Worm (Caenorhabditis elegans) whole organism, L4 larva: ENCODE data around the gene W06H8.2.

Experiments used
- F10B5.3 ChIP-seq: sonication (generic microtip); optimal IDR thresholded peaks from 2 replicates; lab custom pipeline; 2016; ENCODE audit warnings: mild to moderate bottlenecking, missing genetic modification characterization, missing compliant biosample characterization
- F44E2.7 ChIP-seq: fragments of 200-800 bp; sonication (Bioruptor generic); IDR thresholded peaks from 2 replicates; pipeline ENCODE4 v2.1.2; 2022; ENCODE audit warnings: missing genetic modification characterization, missing compliant biosample characterization
- R02D3.7 ChIP-seq: fragments of 150-350 bp; sonication (generic microtip); optimal IDR thresholded peaks from 3 replicates; lab custom pipeline; 2014; ENCODE audit warnings: missing biosample characterization, missing genetic modification characterization
- T26A8.4 ChIP-seq: fragments of 200-800 bp; sonication (Bioruptor generic); IDR thresholded peaks from 2 replicates; pipeline ENCODE4 v1.3.6; 2022; ENCODE audit warnings: missing genetic modification characterization, missing compliant biosample characterization
- Y48G9A.11 ChIP-seq: fragments of 200-800 bp; sonication (Bioruptor generic); IDR thresholded peaks from 2 replicates; pipeline ENCODE4 v1.3.6; 2022; ENCODE audit warnings: missing genetic modification reagents, missing genetic modification characterization, missing compliant biosample characterization
- Y75B8A.6 ChIP-seq: fragments of 200-800 bp; sonication (Bioruptor generic); IDR thresholded peaks from 2 replicates; pipeline ENCODE4 v1.3.6; 2022; ENCODE audit warnings: missing genetic modification reagents, missing genetic modification characterization, missing compliant biosample characterization
- ZK337.2 ChIP-seq: fragments of 200-800 bp; sonication (Bioruptor generic); IDR thresholded peaks from 2 replicates; pipeline ENCODE4 v1.3.6; 2022; ENCODE audit warnings: missing genetic modification reagents, missing genetic modification characterization, missing compliant biosample characterization
- aha-1 ChIP-seq: fragments of 150-350 bp; peaks from one replicate; lab custom pipeline; 2014; ENCODE audit warnings: missing biosample characterization, missing genetic modification characterization
- arid-1 ChIP-seq: fragments of 200-800 bp; sonication (Bioruptor generic); conservative IDR thresholded peaks from 2 replicates; pipeline ENCODE4 v1.3.6; 2022; ENCODE audit warnings: missing genetic modification reagents, missing genetic modification characterization, missing compliant biosample characterization
- ceh-20 ChIP-seq: fragments of 200-800 bp; sonication (Bioruptor generic); IDR thresholded peaks from 2 replicates; pipeline ENCODE4 v1.3.6; 2022; ENCODE audit warnings: missing genetic modification reagents, missing genetic modification characterization, missing compliant biosample characterization
- cey-2 ChIP-seq: sonication (generic microtip); optimal IDR thresholded peaks from 3 replicates; lab custom pipeline; 2017; ENCODE audit warnings: missing genetic modification characterization, mild to moderate bottlenecking, missing compliant biosample characterization, antibody characterized with exemption, borderline replicate concordance; ENCODE audit not compliant: insufficient read depth
- daf-16 ChIP-seq, 3 experiments: sonication (generic microtip); optimal IDR thresholded peaks; 2 replicates each; lab custom pipeline; 2016 to 2017; ENCODE audit warnings: missing genetic modification characterization in 3 of 3, missing genetic modification reagents in 3 of 3, mild to moderate bottlenecking in 2 of 3, missing compliant biosample characterization in 2 of 3, missing biosample characterization in 1 of 3, moderate library complexity in 1 of 3
- daf-19 ChIP-seq: fragments of 200-800 bp; sonication (Bioruptor generic); conservative IDR thresholded peaks from 2 replicates; pipeline ENCODE4 v1.3.6; 2022; ENCODE audit warnings: missing genetic modification characterization, missing compliant biosample characterization
- dmd-6 ChIP-seq: fragments of 200-800 bp; sonication (Bioruptor generic); IDR thresholded peaks from 2 replicates; pipeline ENCODE4 v1.3.6; 2022; ENCODE audit warnings: missing genetic modification reagents, missing genetic modification characterization, missing compliant biosample characterization
- dpl-1 ChIP-seq: fragments of 150-350 bp; optimal IDR thresholded peaks from 2 replicates; lab custom pipeline; 2014; ENCODE audit warnings: missing biosample characterization, missing genetic modification reagents, missing genetic modification characterization
- duxl-1 ChIP-seq: sonication (generic microtip); optimal IDR thresholded peaks from 2 replicates; lab custom pipeline; 2016; ENCODE audit warnings: mild to moderate bottlenecking, missing genetic modification characterization, moderate library complexity, missing compliant biosample characterization; ENCODE audit not compliant: poor library complexity
- egl-27 ChIP-seq: sonication (generic microtip); optimal IDR thresholded peaks from 3 replicates; lab custom pipeline; 2017; ENCODE audit warnings: missing biosample characterization, missing genetic modification reagents, missing genetic modification characterization
- egl-43 ChIP-seq: fragments of 200-800 bp; sonication (Bioruptor generic); IDR thresholded peaks from 2 replicates; pipeline ENCODE4 v1.3.6; 2022; ENCODE audit warnings: missing genetic modification reagents, missing genetic modification characterization, missing compliant biosample characterization
- fkh-10 ChIP-seq: fragments of 150-350 bp; optimal IDR thresholded peaks from 2 replicates; lab custom pipeline; 2014; ENCODE audit warnings: missing biosample characterization, missing genetic modification reagents, missing genetic modification characterization
- gei-8 ChIP-seq: fragments of 200-800 bp; sonication (Bioruptor generic); optimal IDR thresholded peaks from 2 replicates; lab custom pipeline; 2018; ENCODE audit warnings: mild to moderate bottlenecking, missing genetic modification characterization, missing compliant biosample characterization
- hlh-11 ChIP-seq: fragments of 200-800 bp; sonication (Bioruptor generic); optimal IDR thresholded peaks from 2 replicates; lab custom pipeline; 2018; ENCODE audit warnings: mild to moderate bottlenecking, missing genetic modification characterization, missing compliant biosample characterization
- hlh-30 ChIP-seq: sonication (generic microtip); optimal IDR thresholded peaks from 2 replicates; lab custom pipeline; 2017; ENCODE audit warnings: antibody characterized with exemption, mild to moderate bottlenecking, missing genetic modification characterization, missing compliant biosample characterization; ENCODE audit not compliant: insufficient read depth
- hmg-1.1 ChIP-seq: fragments of 200-800 bp; sonication (Bioruptor generic); IDR thresholded peaks from 2 replicates; pipeline ENCODE4 v1.3.6; 2022; ENCODE audit warnings: missing genetic modification reagents, missing genetic modification characterization, missing compliant biosample characterization
- lin-29 ChIP-seq: fragments of 200-800 bp; sonication (Bioruptor generic); IDR thresholded peaks from 2 replicates; pipeline ENCODE4 v1.3.6; 2022; ENCODE audit warnings: missing genetic modification reagents, missing genetic modification characterization, missing compliant biosample characterization
- lin-38 ChIP-seq: fragments of 200-800 bp; sonication (Bioruptor generic); IDR thresholded peaks from 2 replicates; pipeline ENCODE4 v1.3.6; 2022; ENCODE audit warnings: missing genetic modification reagents, missing genetic modification characterization, missing compliant biosample characterization
- lin-39 ChIP-seq: fragments of 150-350 bp; optimal IDR thresholded peaks from 2 replicates; lab custom pipeline; 2014; ENCODE audit warnings: missing biosample characterization, missing genetic modification reagents, missing genetic modification characterization
- lsy-2 ChIP-seq, 2 experiments: fragments of 150-350 bp in 1 of 2; sonication (generic microtip) in 1 of 2; optimal IDR thresholded peaks; 2 replicates each; lab custom pipeline; 2014 to 2017; ENCODE audit warnings: missing biosample characterization in 2 of 2, missing genetic modification characterization in 2 of 2
- madf-5 ChIP-seq, 2 experiments: fragments of 200-800 bp; sonication (Bioruptor generic); IDR thresholded peaks; 2 replicates each; pipeline ENCODE4 v1.3.6; 2022; ENCODE audit warnings: missing compliant biosample characterization in 2 of 2, missing genetic modification characterization in 2 of 2
- mdl-1 ChIP-seq, 2 experiments: fragments of 150-350 bp in 1 of 2; sonication (generic microtip) in 1 of 2; optimal IDR thresholded peaks; 2 replicates each; lab custom pipeline; 2014 to 2017; ENCODE audit warnings: missing biosample characterization in 2 of 2, missing genetic modification characterization in 2 of 2
- mdt-29 ChIP-seq: fragments of 200-800 bp; sonication (Bioruptor generic); IDR thresholded peaks from 2 replicates; pipeline ENCODE4 v1.3.6; 2022; ENCODE audit warnings: missing genetic modification reagents, missing genetic modification characterization, missing compliant biosample characterization
- mep-1 ChIP-seq: fragments of 150-350 bp; sonication (generic microtip); optimal IDR thresholded peaks from 3 replicates; lab custom pipeline; 2014; ENCODE audit warnings: missing biosample characterization, missing genetic modification characterization
- mxl-3 ChIP-seq: fragments of 200-800 bp; sonication (Bioruptor generic); optimal IDR thresholded peaks from 2 replicates; lab custom pipeline; 2018; ENCODE audit warnings: mild to moderate bottlenecking, missing genetic modification characterization, missing compliant biosample characterization
- nhr-10 ChIP-seq: fragments of 150-350 bp; optimal IDR thresholded peaks from 2 replicates; lab custom pipeline; 2014; ENCODE audit warnings: missing biosample characterization, missing genetic modification characterization
- nhr-25 ChIP-seq: sonication (generic microtip); optimal IDR thresholded peaks from 2 replicates; lab custom pipeline; 2017; ENCODE audit warnings: missing genetic modification characterization, mild to moderate bottlenecking, missing compliant biosample characterization, antibody characterized with exemption, moderate library complexity, borderline replicate concordance; ENCODE audit not compliant: insufficient read depth
- nhr-28 ChIP-seq: fragments of 150-350 bp; optimal IDR thresholded peaks from 2 replicates; lab custom pipeline; 2014; ENCODE audit warnings: missing biosample characterization, missing genetic modification characterization
- nhr-42 ChIP-seq: fragments of 200-800 bp; sonication (Bioruptor generic); IDR thresholded peaks from 2 replicates; pipeline ENCODE4 v1.3.6; 2022; ENCODE audit warnings: missing genetic modification characterization, missing compliant biosample characterization
- nhr-48 ChIP-seq: sonication (generic microtip); optimal IDR thresholded peaks from 2 replicates; lab custom pipeline; 2016; ENCODE audit warnings: mild to moderate bottlenecking, missing genetic modification characterization, missing compliant biosample characterization
- nhr-76 ChIP-seq: fragments of 150-350 bp; optimal IDR thresholded peaks from 2 replicates; lab custom pipeline; 2014; ENCODE audit warnings: missing biosample characterization, missing genetic modification characterization
- nhr-77 ChIP-seq: fragments of 150-350 bp; optimal IDR thresholded peaks from 2 replicates; lab custom pipeline; 2014; ENCODE audit warnings: missing biosample characterization, missing genetic modification characterization
- rbr-2 ChIP-seq: sonication (generic microtip); optimal IDR thresholded peaks from 2 replicates; lab custom pipeline; 2016; ENCODE audit warnings: missing genotype, missing genetic modification characterization, missing compliant biosample characterization
- snpc-4 ChIP-seq: fragments of 150-350 bp; optimal IDR thresholded peaks from 2 replicates; lab custom pipeline; 2014; ENCODE audit warnings: missing biosample characterization, missing genetic modification characterization
- spr-1 ChIP-seq: sonication (generic microtip); optimal IDR thresholded peaks from 2 replicates; lab custom pipeline; 2016; ENCODE audit warnings: mild to moderate bottlenecking, missing genetic modification characterization, missing compliant biosample characterization
- spr-3 ChIP-seq: fragments of 200-800 bp; sonication (Bioruptor generic); optimal IDR thresholded peaks from 2 replicates; lab custom pipeline; 2018; ENCODE audit warnings: mild to moderate bottlenecking, missing genetic modification characterization, missing compliant biosample characterization
- unc-39 ChIP-seq: sonication (generic microtip); optimal IDR thresholded peaks from 2 replicates; lab custom pipeline; 2017; ENCODE audit warnings: missing biosample characterization, missing genetic modification characterization
- unc-62 ChIP-seq, 3 experiments: fragments of 150-350 bp in 1 of 3; sonication (generic microtip); optimal IDR thresholded peaks in 2 of 3; peaks in 1 of 3; 1 replicate in 1 of 3; 2 replicates in 2 of 3; lab custom pipeline; 2014 to 2017; ENCODE audit warnings: missing biosample characterization in 3 of 3, missing genetic modification characterization in 3 of 3, missing genetic modification reagents in 3 of 3, missing genotype in 1 of 3
- zag-1 ChIP-seq: fragments of 150-350 bp; optimal IDR thresholded peaks from 2 replicates; lab custom pipeline; 2014; ENCODE audit warnings: missing biosample characterization, missing genetic modification characterization
- zfp-3 ChIP-seq: fragments of 200-800 bp; sonication (Bioruptor generic); conservative IDR thresholded peaks from 2 replicates; pipeline ENCODE4 v1.3.6; 2022; ENCODE audit warnings: missing genetic modification reagents, missing genetic modification characterization, missing compliant biosample characterization
- zip-11 ChIP-seq: fragments of 200-800 bp; sonication (Bioruptor generic); IDR thresholded peaks from 2 replicates; pipeline ENCODE4 v1.3.6; 2022; ENCODE audit warnings: missing genetic modification characterization, missing compliant biosample characterization

Gene W06H8.2

DNA sequence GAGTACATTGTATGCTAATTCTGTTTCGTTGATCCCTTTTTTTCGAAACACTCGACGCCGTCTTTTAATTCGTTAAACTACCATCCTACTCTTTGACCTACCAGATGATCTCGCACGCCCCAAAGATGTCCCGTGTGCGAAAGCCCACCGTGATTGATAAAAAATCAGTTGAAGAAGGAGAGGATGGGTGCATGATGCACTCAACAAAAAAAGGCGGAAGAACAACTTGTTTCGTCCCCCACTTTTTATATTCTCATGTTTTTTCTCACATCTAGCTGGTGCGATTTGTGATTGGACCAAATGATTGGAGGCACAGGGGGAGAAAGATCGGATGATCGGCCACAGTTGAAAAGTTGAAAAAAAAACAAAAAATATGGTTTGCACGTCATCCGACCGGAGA lies 31.8 kb downstream of the W06H8.2 start (continued):
- no peak for TF ChIP-seq snpc-4 (tag; lab: Kevin White, UChicago)
- no peak for TF ChIP-seq lin-39
- TF ChIP-seq hlh-11 (tag; lab: Kevin White, UChicago): peak; percentile 83
- TF ChIP-seq egl-27 (tag; lab: Kevin White, UChicago): no peak
- TF ChIP-seq zip-11 (GFP tag; lab: Robert Waterston, UW): no peak
- TF ChIP-seq zfp-3 (GFP tag; lab: Robert Waterston, UW): no peak
- no peak for TF ChIP-seq egl-43 (GFP tag; lab: Robert Waterston, UW)
- no peak for TF ChIP-seq unc-39 (tag; lab: Kevin White, UChicago)
- TF ChIP-seq lin-38 (GFP tag; lab: Robert Waterston, UW): no peak
- no peak for TF ChIP-seq zag-1
- no peak for TF ChIP-seq rbr-2 (tag; lab: Kevin White, UChicago)
- TF ChIP-seq nhr-25 (tag; lab: Kevin White, UChicago): no peak
- peak; percentile 86 for TF ChIP-seq dmd-6 (GFP tag; lab: Robert Waterston, UW)
- TF ChIP-seq ceh-20 (GFP tag; lab: Robert Waterston, UW): no peak; the same call in 1 of the 2 replicates
- TF ChIP-seq daf-16 (GFP tag; optimal IDR thresholded peaks at IDR 0.05; lab: Kevin White, UChicago): no peak
- peak; percentile 2 for TF ChIP-seq daf-16 (tag; optimal IDR thresholded peaks at IDR 0.05; lab: Kevin White, UChicago)
- TF ChIP-seq lin-29 (GFP tag; lab: Robert Waterston, UW): 0 out of 2 replicates have a peak, but pooled peaks have one; percentile 42
- no peak for TF ChIP-seq arid-1
- TF ChIP-seq mdl-1 (tag; optimal IDR thresholded peaks at IDR 0.05; lab: Kevin White, UChicago): peak; percentile 62 to 83
- TF ChIP-seq spr-1 (tag; lab: Kevin White, UChicago): no peak
- TF ChIP-seq ZK337.2 (GFP tag; lab: Robert Waterston, UW): no peak
- TF ChIP-seq nhr-77 (tag; lab: Kevin White, UChicago): no peak
- no peak for TF ChIP-seq hmg-1.1 (GFP tag; lab: Robert Waterston, UW)
- peak in 1 of 2 experiments; percentile 93 for TF ChIP-seq unc-62 (GFP tag; optimal IDR thresholded peaks at IDR 0.05 in 1 of 2; lab: Kevin White, UChicago)
- no peak for TF ChIP-seq unc-62 (tag; optimal IDR thresholded peaks at IDR 0.05; lab: Kevin White, UChicago)
- TF ChIP-seq R02D3.7 (tag; lab: Kevin White, UChicago): no peak
- no peak for TF ChIP-seq daf-19 (GFP tag; lab: Robert Waterston, UW)
- TF ChIP-seq F44E2.7 (GFP tag; lab: Robert Waterston, UW): no peak
- peak; percentile 3 for TF ChIP-seq aha-1 (tag; lab: Kevin White, UChicago)
- TF ChIP-seq, all 104 proteins: peak for 13

DNA sequence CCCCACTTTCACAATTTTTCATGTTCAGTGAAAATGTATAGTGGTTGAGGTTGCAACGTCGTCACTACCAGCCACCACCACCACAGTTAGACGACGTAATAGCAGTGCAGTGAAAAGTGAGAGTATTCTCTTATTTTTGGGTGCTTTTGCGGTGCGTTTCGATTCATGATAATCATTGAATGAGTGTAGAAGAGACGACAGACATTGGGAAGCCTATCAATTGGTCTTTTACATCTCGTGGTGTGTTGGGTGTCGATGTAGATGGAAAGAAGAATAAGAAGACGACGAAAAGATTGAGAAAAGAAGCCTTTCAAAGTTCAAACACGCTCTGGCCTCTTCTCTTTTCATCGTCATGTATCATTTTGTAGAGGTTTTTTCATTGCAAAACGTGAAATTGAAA lies 33.3 kb downstream of the W06H8.2 start:
- TF ChIP-seq dpl-1 (GFP tag; lab: Kevin White, UChicago): no peak
- peak; percentile 95 for TF ChIP-seq dmd-6 (GFP tag; lab: Robert Waterston, UW)
- peak; percentile 4 for TF ChIP-seq gei-8
- peak; percentile 83 for TF ChIP-seq hlh-11 (tag; lab: Kevin White, UChicago)
- peak; percentile 82 for TF ChIP-seq nhr-28 (tag; lab: Kevin White, UChicago)
- TF ChIP-seq nhr-10 (tag; lab: Kevin White, UChicago): peak; percentile 54
- peak; percentile 37 for TF ChIP-seq mxl-3 (GFP tag; lab: Kevin White, UChicago)
- TF ChIP-seq duxl-1: no peak
- no peak for TF ChIP-seq nhr-42 (GFP tag; lab: Robert Waterston, UW)
- TF ChIP-seq nhr-76 (tag; lab: Kevin White, UChicago): no peak
- TF ChIP-seq Y75B8A.6 (GFP tag; lab: Robert Waterston, UW): no peak
- no peak for TF ChIP-seq spr-3 (GFP tag; lab: Kevin White, UChicago)
- peak; percentile 62 to 86 for TF ChIP-seq mdl-1 (tag; optimal IDR thresholded peaks at IDR 0.05; lab: Kevin White, UChicago)
- no peak for TF ChIP-seq madf-5 (GFP tag; IDR thresholded peaks at IDR 0.05; lab: Robert Waterston, UW)
- peak in 1 of 2 experiments; percentile 59 for TF ChIP-seq lsy-2 (tag; optimal IDR thresholded peaks at IDR 0.05; lab: Kevin White, UChicago)
- TF ChIP-seq hlh-30 (tag; lab: Kevin White, UChicago): peak; percentile 69
- TF ChIP-seq F10B5.3: no peak
- no peak for TF ChIP-seq R02D3.7 (tag; lab: Kevin White, UChicago)
- TF ChIP-seq nhr-25 (tag; lab: Kevin White, UChicago): no peak
- no peak for TF ChIP-seq fkh-10 (GFP tag; lab: Kevin White, UChicago)
- no peak for TF ChIP-seq Y48G9A.11
- TF ChIP-seq cey-2 (tag; lab: Kevin White, UChicago): peak; percentile 0
- peak; percentile 59 for TF ChIP-seq nhr-77 (tag; lab: Kevin White, UChicago)
- TF ChIP-seq T26A8.4 (GFP tag; lab: Robert Waterston, UW): no peak
- no peak; the same call in 1 of the 2 replicates for TF ChIP-seq mdt-29 (GFP tag; lab: Robert Waterston, UW)
- TF ChIP-seq nhr-48: peak; percentile 98
- TF ChIP-seq ceh-20 (GFP tag; lab: Robert Waterston, UW): 0 out of 2 replicates have a peak, but pooled peaks have one; percentile 14
- TF ChIP-seq mep-1 (tag; lab: Kevin White, UChicago): peak; percentile 17
